Fruit fly (Drosophila melanogaster) whole organism, prepupa: Measurements from ENCODE around the gene CG8312.

Experiments
- Blimp-1 ChIP-seq: fragments of 200-800 bp; sonication (Bioruptor generic); optimal IDR thresholded peaks from 3 replicates; lab custom pipeline; 2017; ENCODE audit warnings: missing biosample characterization, missing genetic modification characterization, mild to moderate bottlenecking, moderate library complexity, missing genetic modification reagents
- CG10631 ChIP-seq: fragments of 200-800 bp; sonication (Bioruptor generic); optimal IDR thresholded peaks from 2 replicates; lab custom pipeline; 2016; ENCODE audit warnings: missing biosample characterization, missing genetic modification characterization
- CG10669 ChIP-seq: fragments of 200-800 bp; sonication (Bioruptor generic); optimal IDR thresholded peaks from 3 replicates; lab custom pipeline; 2018; ENCODE audit warnings: missing biosample characterization, mild to moderate bottlenecking, missing genetic modification characterization, moderate library complexity
- CG11294 ChIP-seq: fragments of 200-800 bp; sonication (Bioruptor generic); IDR thresholded peaks from 2 replicates; pipeline ENCODE4 v1.3.6; 2022; ENCODE audit warnings: missing biosample characterization, missing genetic modification characterization
- CG11762 ChIP-seq: fragments of 200-800 bp; sonication (Bioruptor generic); optimal IDR thresholded peaks from 3 replicates; lab custom pipeline; 2016; ENCODE audit warnings: missing biosample characterization, missing genetic modification characterization; ENCODE audit not compliant: insufficient read depth
- CG11902 ChIP-seq: fragments of 200-800 bp; sonication (Bioruptor generic); optimal IDR thresholded peaks from 3 replicates; lab custom pipeline; 2016; ENCODE audit warnings: missing biosample characterization, missing genetic modification characterization
- CG15336 ChIP-seq: fragments of 200-800 bp; sonication (Bioruptor generic); IDR thresholded peaks from 2 replicates; pipeline ENCODE4 v1.3.6; 2022; ENCODE audit warnings: missing biosample characterization, missing genetic modification characterization
- CG1621 ChIP-seq: fragments of 200-800 bp; sonication (Bioruptor generic); optimal IDR thresholded peaks from 3 replicates; lab custom pipeline; 2018; ENCODE audit warnings: missing biosample characterization, mild to moderate bottlenecking, missing genetic modification characterization
- CG16779 ChIP-seq: fragments of 200-800 bp; sonication (Bioruptor generic); optimal IDR thresholded peaks from 3 replicates; lab custom pipeline; 2017; ENCODE audit warnings: missing biosample characterization, mild to moderate bottlenecking, missing genetic modification characterization
- CG3032 ChIP-seq: fragments of 200-800 bp; optimal IDR thresholded peaks from 2 replicates; lab custom pipeline; 2019; ENCODE audit warnings: missing biosample characterization, mild to moderate bottlenecking, missing genetic modification characterization, moderate library complexity
- CG31627 ChIP-seq: fragments of 200-800 bp; sonication (Bioruptor generic); optimal IDR thresholded peaks from 3 replicates; lab custom pipeline; 2016; ENCODE audit warnings: missing biosample characterization, missing genetic modification characterization
- CG32006 ChIP-seq: fragments of 200-800 bp; sonication (Bioruptor generic); optimal IDR thresholded peaks from 3 replicates; lab custom pipeline; 2017; ENCODE audit warnings: missing biosample characterization, mild to moderate bottlenecking, missing genetic modification characterization
- CG34406 ChIP-seq: fragments of 200-800 bp; sonication (Bioruptor generic); optimal IDR thresholded peaks from 3 replicates; lab custom pipeline; 2016; ENCODE audit warnings: missing biosample characterization, missing genetic modification characterization
- CG3919 ChIP-seq: fragments of 200-800 bp; sonication (Bioruptor generic); optimal IDR thresholded peaks from 3 replicates; lab custom pipeline; 2016; ENCODE audit warnings: missing biosample characterization, missing genetic modification characterization
- CG4318 ChIP-seq: fragments of 200-800 bp; sonication (Bioruptor generic); optimal IDR thresholded peaks from 3 replicates; lab custom pipeline; 2017; ENCODE audit warnings: missing biosample characterization, mild to moderate bottlenecking, missing genetic modification characterization
- CG6163 ChIP-seq: fragments of 200-800 bp; sonication (Bioruptor generic); IDR thresholded peaks from 3 replicates; pipeline ENCODE4 v1.3.6; 2022; ENCODE audit warnings: missing biosample characterization, missing genetic modification characterization
- CG6276 ChIP-seq: fragments of 200-800 bp; sonication (Bioruptor generic); optimal IDR thresholded peaks from 2 replicates; lab custom pipeline; 2017; ENCODE audit warnings: missing biosample characterization, mild to moderate bottlenecking, missing genetic modification characterization
- CG6792 ChIP-seq: fragments of 200-800 bp; sonication (Bioruptor generic); optimal IDR thresholded peaks from 3 replicates; lab custom pipeline; 2016; ENCODE audit warnings: missing biosample characterization, missing genetic modification characterization
- CG6808 ChIP-seq: fragments of 200-800 bp; sonication (Bioruptor generic); optimal IDR thresholded peaks from 3 replicates; lab custom pipeline; 2017; ENCODE audit warnings: missing biosample characterization, missing genetic modification characterization, mild to moderate bottlenecking, moderate library complexity, missing genetic modification reagents
- CG6854 ChIP-seq: fragments of 200-800 bp; sonication (Bioruptor generic); optimal IDR thresholded peaks from 2 replicates; lab custom pipeline; 2017; ENCODE audit warnings: missing biosample characterization, mild to moderate bottlenecking, missing genetic modification characterization
- CG7368 ChIP-seq: fragments of 200-800 bp; sonication (Bioruptor generic); optimal IDR thresholded peaks from 3 replicates; lab custom pipeline; 2016; ENCODE audit warnings: missing biosample characterization, missing genetic modification characterization
- CG8119 ChIP-seq: fragments of 200-800 bp; sonication (Bioruptor generic); IDR thresholded peaks from 3 replicates; pipeline ENCODE4 v1.3.6; 2022; ENCODE audit warnings: missing biosample characterization, missing genetic modification characterization
- CG8319 ChIP-seq: fragments of 200-800 bp; sonication (Bioruptor generic); optimal IDR thresholded peaks from 3 replicates; lab custom pipeline; 2016; ENCODE audit warnings: missing biosample characterization, missing genetic modification characterization
- CG8632 ChIP-seq: fragments of 200-800 bp; sonication (Bioruptor generic); optimal IDR thresholded peaks from 3 replicates; lab custom pipeline; 2016; ENCODE audit warnings: missing biosample characterization, missing genetic modification characterization
- CG9139 ChIP-seq: fragments of 200-800 bp; sonication (Bioruptor generic); optimal IDR thresholded peaks from 3 replicates; lab custom pipeline; 2017; ENCODE audit warnings: missing biosample characterization, mild to moderate bottlenecking, missing genetic modification characterization
- Eip75B ChIP-seq: fragments of 200-800 bp; sonication (Bioruptor generic); optimal IDR thresholded peaks from 3 replicates; lab custom pipeline; 2016; ENCODE audit warnings: missing biosample characterization, missing genetic modification characterization
- Eip78C ChIP-seq: fragments of 200-800 bp; sonication (Bioruptor generic); peaks from one replicate; lab custom pipeline; 2016; ENCODE audit warnings: missing biosample characterization, missing genetic modification characterization
- Eip93F ChIP-seq: fragments of 200-800 bp; sonication (Bioruptor generic); optimal IDR thresholded peaks from 2 replicates; lab custom pipeline; 2016; ENCODE audit warnings: missing biosample characterization, mild to moderate bottlenecking, missing genetic modification characterization
- Ets21C ChIP-seq: fragments of 200-800 bp; sonication (Bioruptor generic); optimal IDR thresholded peaks from 3 replicates; lab custom pipeline; 2016; ENCODE audit warnings: missing biosample characterization, missing genetic modification characterization
- Ets96B ChIP-seq: fragments of 200-800 bp; optimal IDR thresholded peaks from 2 replicates; lab custom pipeline; 2019; ENCODE audit warnings: missing biosample characterization, mild to moderate bottlenecking, missing genetic modification characterization, moderate library complexity
- Gug ChIP-seq: fragments of 200-800 bp; sonication (Bioruptor generic); IDR thresholded peaks from 2 replicates; pipeline ENCODE4 v1.3.6; 2022; ENCODE audit warnings: missing biosample characterization, missing genetic modification characterization
- Hr38 ChIP-seq: sonication (Bioruptor generic); optimal IDR thresholded peaks from 2 replicates; lab custom pipeline; 2016; ENCODE audit warnings: missing biosample characterization, missing genetic modification characterization
- Hr4 ChIP-seq: fragments of 200-800 bp; sonication (Bioruptor generic); optimal IDR thresholded peaks from 3 replicates; lab custom pipeline; 2016; ENCODE audit warnings: missing biosample characterization, missing genetic modification characterization
- Met ChIP-seq: fragments of 200-800 bp; sonication (Bioruptor generic); optimal IDR thresholded peaks from 3 replicates; lab custom pipeline; 2016; ENCODE audit warnings: missing biosample characterization, missing genetic modification characterization
- Smox ChIP-seq: fragments of 200-800 bp; sonication (Bioruptor generic); optimal IDR thresholded peaks from 3 replicates; lab custom pipeline; 2016; ENCODE audit warnings: missing biosample characterization, missing genetic modification characterization
- Sox14 ChIP-seq: fragments of 200-800 bp; sonication (Bioruptor generic); optimal IDR thresholded peaks from 3 replicates; lab custom pipeline; 2016; ENCODE audit warnings: missing biosample characterization, missing genetic modification characterization
- Sox15 ChIP-seq: fragments of 200-800 bp; sonication (Bioruptor generic); optimal IDR thresholded peaks from 3 replicates; lab custom pipeline; 2016; ENCODE audit warnings: missing biosample characterization, missing genetic modification characterization
- achi ChIP-seq: fragments of 200-800 bp; sonication (Bioruptor generic); optimal IDR thresholded peaks from 3 replicates; lab custom pipeline; 2016; ENCODE audit warnings: missing biosample characterization, missing genetic modification characterization
- acj6 ChIP-seq: fragments of 200-800 bp; sonication (Bioruptor generic); optimal IDR thresholded peaks from 3 replicates; lab custom pipeline; 2016; ENCODE audit warnings: missing biosample characterization, missing genetic modification characterization
- cyc ChIP-seq: fragments of 200-800 bp; sonication (Bioruptor generic); optimal IDR thresholded peaks from 3 replicates; lab custom pipeline; 2016; ENCODE audit warnings: missing biosample characterization, missing genetic modification characterization
- dac ChIP-seq: fragments of 200-800 bp; sonication (Bioruptor generic); optimal IDR thresholded peaks from 2 replicates; lab custom pipeline; 2017; ENCODE audit warnings: missing biosample characterization, mild to moderate bottlenecking, missing genetic modification characterization
- dsx ChIP-seq: fragments of 200-800 bp; optimal IDR thresholded peaks from 3 replicates; lab custom pipeline; 2019; ENCODE audit warnings: missing biosample characterization, mild to moderate bottlenecking, missing genetic modification characterization, moderate library complexity; ENCODE audit not compliant: poor library complexity, severe bottlenecking
- fd59A ChIP-seq: fragments of 200-800 bp; sonication (Bioruptor generic); optimal IDR thresholded peaks from 2 replicates; lab custom pipeline; 2017; ENCODE audit warnings: missing biosample characterization, mild to moderate bottlenecking, missing genetic modification characterization, missing genetic modification reagents
- fd85E ChIP-seq: fragments of 200-800 bp; sonication (Bioruptor generic); optimal IDR thresholded peaks from 3 replicates; lab custom pipeline; 2016; ENCODE audit warnings: missing biosample characterization, missing genetic modification characterization
- lz ChIP-seq: fragments of 200-800 bp; sonication (Bioruptor generic); optimal IDR thresholded peaks from 3 replicates; lab custom pipeline; 2016; ENCODE audit warnings: missing biosample characterization, missing genetic modification characterization
- net ChIP-seq: fragments of 200-800 bp; sonication (Bioruptor generic); optimal IDR thresholded peaks from 3 replicates; lab custom pipeline; 2016; ENCODE audit warnings: missing biosample characterization, missing genetic modification characterization
- pdm3 ChIP-seq: fragments of 200-800 bp; sonication (Bioruptor generic); optimal IDR thresholded peaks from 3 replicates; lab custom pipeline; 2016; ENCODE audit warnings: missing biosample characterization, missing genetic modification characterization
- salr ChIP-seq, 2 experiments: fragments of 200-800 bp; sonication (Bioruptor generic); optimal IDR thresholded peaks; 3 replicates each; lab custom pipeline; 2016 to 2018; ENCODE audit warnings: missing biosample characterization in 2 of 2, missing genetic modification characterization in 2 of 2, mild to moderate bottlenecking in 1 of 2
- spab ChIP-seq: fragments of 200-800 bp; sonication (Bioruptor generic); optimal IDR thresholded peaks from 2 replicates; lab custom pipeline; 2017; ENCODE audit warnings: missing biosample characterization, mild to moderate bottlenecking, missing genetic modification characterization, missing genetic modification reagents
- svp ChIP-seq: fragments of 200-800 bp; sonication (Bioruptor generic); peaks from one replicate; lab custom pipeline; 2016; ENCODE audit warnings: missing biosample characterization, missing genetic modification characterization
- topi ChIP-seq: fragments of 200-800 bp; sonication (Bioruptor generic); optimal IDR thresholded peaks from 3 replicates; lab custom pipeline; 2016; ENCODE audit warnings: missing biosample characterization, missing genetic modification characterization
- vri ChIP-seq: fragments of 200-800 bp; sonication (Bioruptor generic); optimal IDR thresholded peaks from 3 replicates; lab custom pipeline; 2016; ENCODE audit warnings: missing biosample characterization, mild to moderate bottlenecking, missing genetic modification characterization

The CG8312 gene

dm6 chr3R:9559413-9560014, 31.6 kb upstream of the CG8312 start, which contains the start of the genes AP-1mu and MBD-like:
AP-1mu (minus strand) TSS chr3R:9559525.
MBD-like (plus strand) TSS chr3R:9559760.
- TF ChIP-seq Ets96B (tag; lab: Kevin White, UChicago) = peak; percentile 41
- TF ChIP-seq spab (GFP tag; lab: Kevin White, UChicago) = no peak
- no peak for TF ChIP-seq Eip78C (GFP tag; lab: Kevin White, UChicago)
- 0 out of 3 replicates have a peak, but pooled peaks have one; percentile 36 for TF ChIP-seq CG8119 (GFP tag; lab: Robert Waterston, UW)
- 0 out of 2 replicates have a peak, but pooled peaks have one; percentile 13 for TF ChIP-seq CG15336 (GFP tag; lab: Robert Waterston, UW)
- TF ChIP-seq achi (GFP tag; lab: Kevin White, UChicago) = peak; percentile 58
- TF ChIP-seq salr (GFP tag; optimal IDR thresholded peaks at IDR 0.05; lab: Kevin White, UChicago) = no peak
- TF ChIP-seq svp (GFP tag; lab: Kevin White, UChicago) = no peak
- no peak for TF ChIP-seq fd59A (GFP tag; lab: Kevin White, UChicago)
- no peak for TF ChIP-seq CG9139
- no peak for TF ChIP-seq net (GFP tag; lab: Kevin White, UChicago)
- TF ChIP-seq lz (GFP tag; lab: Kevin White, UChicago) = peak; percentile 78
- peak; percentile 45 for TF ChIP-seq CG6792
- TF ChIP-seq Gug (GFP tag; lab: Robert Waterston, UW) = no peak; the same call in 1 of the 2 replicates
- TF ChIP-seq CG10631 = peak; percentile 72
- TF ChIP-seq vri (GFP tag; lab: Kevin White, UChicago) = peak; percentile 52
- TF ChIP-seq Smox (GFP tag; lab: Kevin White, UChicago) = no peak
- no peak for TF ChIP-seq CG11294
- TF ChIP-seq acj6 = peak; percentile 67
- no peak for TF ChIP-seq Eip75B (GFP tag; lab: Kevin White, UChicago)
- peak; percentile 68 for TF ChIP-seq CG3032 (tag; lab: Kevin White, UChicago)
- TF ChIP-seq CG11902 (GFP tag; lab: Kevin White, UChicago) = peak; percentile 42
- peak; percentile 67 for TF ChIP-seq topi (GFP tag; lab: Kevin White, UChicago)
- no peak for TF ChIP-seq dac (GFP tag; lab: Kevin White, UChicago)
- TF ChIP-seq Sox14 (GFP tag; lab: Kevin White, UChicago) = peak; percentile 78
- TF ChIP-seq Hr38 (GFP tag; lab: Kevin White, UChicago) = no peak
- TF ChIP-seq CG34406 (GFP tag; lab: Kevin White, UChicago) = peak; percentile 41
- no peak for TF ChIP-seq CG6808 (GFP tag; lab: Kevin White, UChicago)
- peak; percentile 75 for TF ChIP-seq cyc (GFP tag; lab: Kevin White, UChicago)
- no peak for TF ChIP-seq pdm3 (GFP tag; lab: Kevin White, UChicago)
- TF ChIP-seq CG7368 (GFP tag; lab: Kevin White, UChicago) = no peak
- TF ChIP-seq CG6854 (GFP tag; lab: Kevin White, UChicago) = no peak
- no peak for TF ChIP-seq CG8632 (GFP tag; lab: Kevin White, UChicago)
- TF ChIP-seq CG11762 (GFP tag; lab: Kevin White, UChicago) = no peak
- no peak for TF ChIP-seq CG32006 (GFP tag; lab: Kevin White, UChicago)
- TF ChIP-seq CG6276 (GFP tag; lab: Kevin White, UChicago) = no peak
- no peak for TF ChIP-seq CG8319 (GFP tag; lab: Kevin White, UChicago)
- TF ChIP-seq CG1621 (tag; lab: Kevin White, UChicago) = peak; percentile 58
- TF ChIP-seq Sox15 (GFP tag; lab: Kevin White, UChicago) = peak; percentile 34
- no peak for TF ChIP-seq Hr4 (GFP tag; lab: Kevin White, UChicago)
- TF ChIP-seq dsx (GFP tag; lab: Kevin White, UChicago) = no peak
- no peak for TF ChIP-seq Ets21C
- TF ChIP-seq CG4318 (GFP tag; lab: Kevin White, UChicago) = no peak
- 0 out of 3 replicates have a peak, but pooled peaks have one; percentile 36 for TF ChIP-seq CG6163
- no peak for TF ChIP-seq fd85E (GFP tag; lab: Kevin White, UChicago)
- no peak for TF ChIP-seq Eip93F (GFP tag; lab: Kevin White, UChicago)
- TF ChIP-seq CG3919 (GFP tag; lab: Kevin White, UChicago) = peak; percentile 67
- no peak for TF ChIP-seq CG16779 (tag; lab: Kevin White, UChicago)
- no peak for TF ChIP-seq Met
- TF ChIP-seq CG10669 (GFP tag; lab: Kevin White, UChicago) = no peak
- TF ChIP-seq Blimp-1 (GFP tag; lab: Kevin White, UChicago) = peak; percentile 31
- TF ChIP-seq CG31627 (GFP tag; lab: Kevin White, UChicago) = peak; percentile 82
